Worm (Caenorhabditis elegans) whole organism, L2 larva: ENCODE results near the gene snt-1.
A peak's percentile ranks its signal among the peaks of the same experiment; 100 is the strongest.

Experiments
- C34F6.9 ChIP-seq: fragments of 150-350 bp; optimal IDR thresholded peaks from 2 replicates; lab custom pipeline; 2014; ENCODE audit warnings: missing biosample characterization, missing genetic modification characterization
- F13H6.1 ChIP-seq: sonication (generic microtip); optimal IDR thresholded peaks from 2 replicates; lab custom pipeline; 2016; ENCODE audit warnings: missing genetic modification characterization, missing compliant biosample characterization
- R02D3.7 ChIP-seq: fragments of 150-350 bp; optimal IDR thresholded peaks from 2 replicates; lab custom pipeline; 2014; ENCODE audit warnings: missing biosample characterization, missing genetic modification characterization
- Y55F3AM.14 ChIP-seq: fragments of 200-800 bp; sonication (Bioruptor generic); optimal IDR thresholded peaks from 2 replicates; lab custom pipeline; 2018; ENCODE audit warnings: mild to moderate bottlenecking, missing genetic modification characterization, missing compliant biosample characterization
- ZK546.5 ChIP-seq: sonication (generic microtip); optimal IDR thresholded peaks from 2 replicates; lab custom pipeline; 2017; ENCODE audit warnings: missing biosample characterization, missing genetic modification characterization
- alr-1 ChIP-seq: fragments of 150-350 bp; optimal IDR thresholded peaks from 2 replicates; lab custom pipeline; 2014; ENCODE audit warnings: missing biosample characterization, missing genetic modification characterization
- aly-2 ChIP-seq: fragments of 150-350 bp; optimal IDR thresholded peaks from 2 replicates; lab custom pipeline; 2014; ENCODE audit warnings: missing biosample characterization, missing genetic modification characterization
- ama-1 ChIP-seq: fragments of 150-350 bp; optimal IDR thresholded peaks from 2 replicates; lab custom pipeline; 2018; ENCODE audit warnings: inconsistent platforms
- blmp-1 ChIP-seq: sonication (generic microtip); optimal IDR thresholded peaks from 2 replicates; lab custom pipeline; 2017; ENCODE audit warnings: missing genetic modification characterization, mild to moderate bottlenecking, missing compliant biosample characterization, antibody characterized with exemption, moderate library complexity; ENCODE audit not compliant: insufficient read depth
- ceh-16 ChIP-seq: fragments of 150-350 bp; optimal IDR thresholded peaks from 2 replicates; lab custom pipeline; 2014; ENCODE audit warnings: missing biosample characterization, missing genetic modification characterization
- ceh-82 ChIP-seq: fragments of 150-350 bp; optimal IDR thresholded peaks from 2 replicates; lab custom pipeline; 2014; ENCODE audit warnings: missing biosample characterization, missing genetic modification characterization
- crh-2 ChIP-seq: sonication (generic microtip); optimal IDR thresholded peaks from 2 replicates; lab custom pipeline; 2017; ENCODE audit warnings: missing biosample characterization, missing genetic modification characterization
- dmd-4 ChIP-seq: sonication (generic microtip); optimal IDR thresholded peaks from 2 replicates; lab custom pipeline; 2017; ENCODE audit warnings: missing biosample characterization, missing genetic modification characterization
- egl-27 ChIP-seq: sonication (generic microtip); optimal IDR thresholded peaks from 3 replicates; lab custom pipeline; 2017; ENCODE audit warnings: missing biosample characterization, missing genetic modification reagents, missing genetic modification characterization
- elt-1 ChIP-seq: fragments of 150-350 bp; optimal IDR thresholded peaks from 2 replicates; lab custom pipeline; 2014; ENCODE audit warnings: missing biosample characterization, missing genetic modification characterization
- elt-3 ChIP-seq: sonication (generic microtip); optimal IDR thresholded peaks from 2 replicates; lab custom pipeline; 2017; ENCODE audit warnings: missing biosample characterization, missing genetic modification characterization
- fos-1 ChIP-seq: fragments of 150-350 bp; optimal IDR thresholded peaks from 2 replicates; lab custom pipeline; 2014; ENCODE audit warnings: missing biosample characterization, missing genetic modification characterization
- gmeb-1 ChIP-seq: fragments of 150-350 bp; optimal IDR thresholded peaks from 2 replicates; lab custom pipeline; 2014; ENCODE audit warnings: missing biosample characterization, missing genetic modification characterization
- lin-11 ChIP-seq: fragments of 150-350 bp; sonication (generic microtip); optimal IDR thresholded peaks from 2 replicates; lab custom pipeline; 2014; ENCODE audit warnings: missing biosample characterization, missing genetic modification characterization, inconsistent platforms, mixed read lengths
- lin-13 ChIP-seq: fragments of 150-350 bp; optimal IDR thresholded peaks from 2 replicates; lab custom pipeline; 2014; ENCODE audit warnings: missing biosample characterization, missing genetic modification reagents, missing genetic modification characterization
- lin-39 ChIP-seq: fragments of 150-350 bp; optimal IDR thresholded peaks from 2 replicates; lab custom pipeline; 2014; ENCODE audit warnings: missing biosample characterization, missing genetic modification reagents, missing genetic modification characterization
- lsy-2 ChIP-seq, 2 experiments: fragments of 150-350 bp in 1 of 2; sonication (generic microtip) in 1 of 2; optimal IDR thresholded peaks; 2 replicates each; lab custom pipeline; 2014 to 2017; ENCODE audit warnings: missing biosample characterization in 2 of 2, missing genetic modification characterization in 2 of 2
- mab-5 ChIP-seq: fragments of 150-350 bp; optimal IDR thresholded peaks from 2 replicates; lab custom pipeline; 2014; ENCODE audit warnings: missing biosample characterization, missing genetic modification characterization
- mbf-1 ChIP-seq: sonication (generic microtip); optimal IDR thresholded peaks from 2 replicates; lab custom pipeline; 2017; ENCODE audit warnings: missing biosample characterization, missing genetic modification characterization
- mdl-1 ChIP-seq, 2 experiments: fragments of 150-350 bp in 1 of 2; sonication (generic microtip) in 1 of 2; optimal IDR thresholded peaks; 2 replicates each; lab custom pipeline; 2017; ENCODE audit warnings: missing biosample characterization in 2 of 2, missing genetic modification characterization in 2 of 2
- nhr-10 ChIP-seq: sonication (generic microtip); optimal IDR thresholded peaks from 2 replicates; lab custom pipeline; 2017; ENCODE audit warnings: missing biosample characterization, missing genetic modification characterization
- nhr-11 ChIP-seq: fragments of 150-350 bp; optimal IDR thresholded peaks from 2 replicates; lab custom pipeline; 2014; ENCODE audit warnings: missing biosample characterization, missing genetic modification characterization
- nhr-12 ChIP-seq: fragments of 150-350 bp; optimal IDR thresholded peaks from 2 replicates; lab custom pipeline; 2014; ENCODE audit warnings: missing biosample characterization, missing genetic modification characterization
- nhr-129 ChIP-seq: fragments of 150-350 bp; optimal IDR thresholded peaks from 2 replicates; lab custom pipeline; 2014; ENCODE audit warnings: missing biosample characterization, missing genetic modification characterization
- nhr-21 ChIP-seq: fragments of 150-350 bp; optimal IDR thresholded peaks from 2 replicates; lab custom pipeline; 2014; ENCODE audit warnings: missing biosample characterization, missing genetic modification characterization
- nhr-237 ChIP-seq: fragments of 150-350 bp; optimal IDR thresholded peaks from 2 replicates; lab custom pipeline; 2014; ENCODE audit warnings: missing biosample characterization, missing genetic modification characterization
- nhr-25 ChIP-seq: fragments of 150-350 bp; sonication (generic microtip); optimal IDR thresholded peaks from 3 replicates; lab custom pipeline; 2014; ENCODE audit warnings: missing biosample characterization, missing genetic modification characterization
- nhr-6 ChIP-seq: fragments of 150-350 bp; optimal IDR thresholded peaks from 2 replicates; lab custom pipeline; 2014; ENCODE audit warnings: missing biosample characterization, missing genetic modification characterization
- nhr-77 ChIP-seq: fragments of 150-350 bp; optimal IDR thresholded peaks from 2 replicates; lab custom pipeline; 2014; ENCODE audit warnings: missing biosample characterization, missing genetic modification characterization
- peb-1 ChIP-seq: fragments of 150-350 bp; optimal IDR thresholded peaks from 2 replicates; lab custom pipeline; 2014; ENCODE audit warnings: missing biosample characterization, missing genetic modification characterization
- sem-4 ChIP-seq: fragments of 150-350 bp; optimal IDR thresholded peaks from 2 replicates; lab custom pipeline; 2014; ENCODE audit warnings: missing biosample characterization, missing genetic modification reagents, missing genetic modification characterization
- skn-1 ChIP-seq: sonication (generic microtip); optimal IDR thresholded peaks from 2 replicates; lab custom pipeline; 2017; ENCODE audit warnings: missing biosample characterization, missing genetic modification characterization
- sma-3 ChIP-seq: sonication (generic microtip); optimal IDR thresholded peaks from 2 replicates; lab custom pipeline; 2016; ENCODE audit warnings: missing genetic modification reagents, missing genetic modification characterization, missing compliant biosample characterization
- sma-9 ChIP-seq, 2 experiments: fragments of 150-350 bp in 1 of 2; sonication (generic microtip) in 1 of 2; optimal IDR thresholded peaks; 2 replicates each; lab custom pipeline; 2014 to 2016; ENCODE audit warnings: missing genetic modification characterization in 2 of 2, mild to moderate bottlenecking in 1 of 2, missing biosample characterization in 1 of 2, missing compliant biosample characterization in 1 of 2, missing genetic modification reagents in 1 of 2, moderate library complexity in 1 of 2
- snpc-4 ChIP-seq: fragments of 150-350 bp; optimal IDR thresholded peaks from 2 replicates; lab custom pipeline; 2014; ENCODE audit warnings: missing biosample characterization, missing genetic modification characterization
- unc-39 ChIP-seq: fragments of 150-350 bp; optimal IDR thresholded peaks from 2 replicates; lab custom pipeline; 2014; ENCODE audit warnings: missing biosample characterization, missing genetic modification characterization
- unc-55 ChIP-seq: fragments of 150-350 bp; sonication (generic microtip); optimal IDR thresholded peaks from 3 replicates; lab custom pipeline; 2014; ENCODE audit warnings: missing biosample characterization, missing genetic modification reagents, missing genetic modification characterization
- unc-62 ChIP-seq: fragments of 150-350 bp; optimal IDR thresholded peaks from 2 replicates; lab custom pipeline; 2014; ENCODE audit warnings: missing biosample characterization, missing genetic modification reagents, missing genetic modification characterization
- zag-1 ChIP-seq: fragments of 150-350 bp; optimal IDR thresholded peaks from 2 replicates; lab custom pipeline; 2014; ENCODE audit warnings: missing biosample characterization, missing genetic modification characterization
- ztf-1 ChIP-seq: fragments of 200-800 bp; sonication (Bioruptor generic); conservative IDR thresholded peaks from 2 replicates; pipeline ENCODE4 v1.3.6; 2022; ENCODE audit warnings: missing genetic modification characterization, missing compliant biosample characterization
- ztf-11 ChIP-seq: sonication (generic microtip); optimal IDR thresholded peaks from 2 replicates; lab custom pipeline; 2017; ENCODE audit warnings: missing biosample characterization, missing genetic modification characterization
- ztf-4 ChIP-seq: fragments of 150-350 bp; optimal IDR thresholded peaks from 2 replicates; lab custom pipeline; 2014; ENCODE audit warnings: missing biosample characterization, missing genetic modification characterization

Gene snt-1

ce11 chrII:6823233-6823632, 12.5 kb downstream of the snt-1 start (continued):
- no peak for TF ChIP-seq ztf-1 (GFP tag; lab: Robert Waterston, UW)

DNA sequence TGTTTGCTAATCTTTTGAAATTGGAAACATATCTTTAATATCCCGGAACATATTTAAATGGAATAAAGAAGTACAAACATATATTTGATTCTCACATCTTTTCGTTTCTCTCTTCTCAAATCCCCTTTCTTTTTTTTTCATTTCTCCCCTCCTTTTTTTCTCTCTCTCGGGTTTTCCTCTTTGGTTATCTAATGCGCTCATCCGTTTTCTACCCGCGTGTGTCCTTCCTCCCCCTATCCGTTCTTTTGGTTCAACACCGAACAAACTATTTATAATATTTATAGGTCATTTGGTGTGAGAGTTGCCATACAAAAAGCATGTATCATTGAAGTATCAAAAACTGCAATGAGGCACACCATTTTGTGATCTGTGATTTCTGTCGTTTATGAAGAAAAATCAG, 13.1 kb downstream of the snt-1 start:
- TF ChIP-seq sma-9 (GFP tag; optimal IDR thresholded peaks at IDR 0.05; lab: Kevin White, UChicago) (peak; percentile 82), sma-9 (tag; optimal IDR thresholded peaks at IDR 0.05; lab: Kevin White, UChicago) (no peak), F13H6.1 (tag; lab: Kevin White, UChicago) (peak; percentile 75), nhr-6 (tag; lab: Kevin White, UChicago) (peak; percentile 33), egl-27 (tag; lab: Kevin White, UChicago) (peak; percentile 60), alr-1 (no peak), fos-1 (peak; percentile 31), unc-55 (GFP tag; lab: Kevin White, UChicago) (peak; percentile 68), lsy-2 (tag; optimal IDR thresholded peaks at IDR 0.05; lab: Kevin White, UChicago) (peak in 1 of 2 experiments; percentile 55), C34F6.9 (tag; lab: Kevin White, UChicago) (peak; percentile 64), nhr-11 (no peak), ztf-1 (GFP tag; lab: Robert Waterston, UW) (no peak), blmp-1 (tag; lab: Kevin White, UChicago) (peak; percentile 18), skn-1 (tag; lab: Kevin White, UChicago) (no peak), sem-4 (peak; percentile 65), mab-5 (tag; lab: Kevin White, UChicago) (peak; percentile 45), sma-3 (GFP tag; lab: Kevin White, UChicago) (peak; percentile 12), nhr-129 (tag; lab: Kevin White, UChicago) (peak; percentile 12), unc-39 (no peak), nhr-25 (peak; percentile 52), ceh-16 (peak; percentile 0), mdl-1 (tag; optimal IDR thresholded peaks at IDR 0.05; lab: Kevin White, UChicago) (peak in 1 of 2 experiments; percentile 14)
- TF ChIP-seq, all 48 proteins: peak for 16

DNA sequence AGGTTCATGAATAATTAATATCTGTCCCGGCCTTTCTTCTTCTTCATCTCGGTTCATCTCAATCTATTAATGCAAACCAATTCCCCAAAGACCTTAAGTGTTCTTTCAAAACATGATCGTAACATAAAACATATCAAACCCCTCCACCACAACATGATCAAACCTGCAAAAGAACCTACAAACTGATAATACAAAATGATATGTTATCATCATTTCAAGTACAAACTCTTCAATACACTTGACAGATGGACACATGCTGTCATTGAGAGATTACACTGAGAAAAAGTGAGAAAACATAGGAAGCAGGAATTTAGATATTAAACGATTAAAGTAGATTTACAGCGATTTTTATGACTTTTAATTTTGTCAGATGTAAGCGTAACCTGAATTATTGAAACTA, 13.8 kb downstream of the snt-1 start:
- TF ChIP-seq ztf-11 (tag; lab: Kevin White, UChicago) (no peak), Y55F3AM.14 (GFP tag; lab: Kevin White, UChicago) (no peak), ztf-1 (GFP tag; lab: Robert Waterston, UW) (no peak), nhr-129 (tag; lab: Kevin White, UChicago) (peak; percentile 14), elt-3 (tag; lab: Kevin White, UChicago) (no peak), nhr-12 (tag; lab: Kevin White, UChicago) (no peak), lin-39 (no peak), nhr-237 (tag; lab: Kevin White, UChicago) (no peak), C34F6.9 (tag; lab: Kevin White, UChicago) (peak; percentile 11), blmp-1 (tag; lab: Kevin White, UChicago) (no peak), nhr-25 (no peak), aly-2 (tag; lab: Kevin White, UChicago) (no peak), alr-1 (no peak), gmeb-1 (no peak), crh-2 (tag; lab: Kevin White, UChicago) (no peak), nhr-77 (tag; lab: Kevin White, UChicago) (no peak), sem-4 (no peak), nhr-6 (tag; lab: Kevin White, UChicago) (no peak), ama-1 (lab: Kevin White, UChicago) (no peak), fos-1 (peak; percentile 92), mab-5 (tag; lab: Kevin White, UChicago) (no peak), F13H6.1 (tag; lab: Kevin White, UChicago) (peak; percentile 32), ceh-16 (no peak), sma-9 (GFP tag; optimal IDR thresholded peaks at IDR 0.05; lab: Kevin White, UChicago) (peak; percentile 82), sma-9 (tag; optimal IDR thresholded peaks at IDR 0.05; lab: Kevin White, UChicago) (no peak), peb-1 (tag; lab: Kevin White, UChicago) (no peak), unc-55 (GFP tag; lab: Kevin White, UChicago) (no peak), skn-1 (tag; lab: Kevin White, UChicago) (no peak), lin-13 (no peak), nhr-10 (tag; lab: Kevin White, UChicago) (no peak), ztf-4 (no peak), ceh-82 (tag; lab: Kevin White, UChicago) (no peak), ZK546.5 (tag; lab: Kevin White, UChicago) (no peak), nhr-11 (no peak), unc-39 (no peak), egl-27 (tag; lab: Kevin White, UChicago) (no peak), R02D3.7 (tag; lab: Kevin White, UChicago) (no peak), mdl-1 (tag; optimal IDR thresholded peaks at IDR 0.05; lab: Kevin White, UChicago) (peak in 1 of 2 experiments; percentile 15), lsy-2 (tag; optimal IDR thresholded peaks at IDR 0.05; lab: Kevin White, UChicago) (no peak), elt-1 (tag; lab: Kevin White, UChicago) (no peak), mbf-1 (tag; lab: Kevin White, UChicago) (no peak), nhr-21 (tag; lab: Kevin White, UChicago) (peak; percentile 33), lin-11 (tag; lab: Kevin White, UChicago) (no peak), sma-3 (GFP tag; lab: Kevin White, UChicago) (no peak), unc-62 (GFP tag; lab: Kevin White, UChicago) (no peak), snpc-4 (tag; lab: Kevin White, UChicago) (no peak), zag-1 (no peak), dmd-4 (no peak)
